Fruit fly (Drosophila melanogaster): ENCODE results near the gene CG46320.

DNA sequence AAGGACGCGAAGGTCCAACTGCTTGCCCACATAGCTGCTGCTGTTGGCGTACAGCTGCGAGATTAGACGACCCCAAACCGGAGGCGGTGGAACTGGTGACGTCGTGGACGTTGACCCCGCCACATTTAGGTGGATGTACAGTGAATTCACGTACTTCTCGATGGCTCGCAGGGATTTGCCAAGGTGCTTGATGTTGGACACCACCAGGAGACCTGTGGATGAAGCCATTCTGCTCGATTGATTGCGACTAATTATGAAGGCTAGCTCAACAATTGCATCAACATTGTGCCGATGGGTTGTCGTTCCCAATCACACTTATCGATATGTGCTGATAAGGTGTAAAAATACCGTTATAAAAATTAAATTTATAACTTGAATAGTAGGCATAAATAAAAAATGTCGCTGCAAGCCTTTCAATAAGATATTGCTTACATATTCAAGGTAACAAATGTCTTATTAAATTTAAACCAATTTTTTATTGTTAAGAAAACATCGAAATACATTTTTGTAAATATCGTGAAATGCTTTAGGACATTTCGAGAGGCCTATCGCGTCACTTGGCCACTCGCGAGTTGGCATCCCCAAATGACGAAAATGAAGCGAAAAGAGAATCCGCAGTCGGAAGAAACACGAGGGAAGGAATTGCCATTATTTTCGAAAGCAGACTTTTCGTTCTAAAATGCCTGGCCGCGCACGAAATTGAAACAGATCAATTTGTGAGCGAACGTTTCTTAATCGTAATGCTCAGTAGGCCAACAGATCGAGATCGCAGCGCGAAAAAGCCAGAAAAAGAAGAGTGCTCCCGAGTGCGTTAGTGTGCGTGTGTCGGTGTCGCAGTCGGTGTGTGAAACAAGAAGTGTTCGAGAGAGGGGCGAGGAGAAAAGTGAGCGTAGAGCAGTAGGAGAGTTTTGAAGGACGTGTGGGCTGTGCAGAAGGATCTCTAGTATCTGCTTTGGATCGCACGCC lies 104.9 kb downstream of the CG46320 start, which contains the start of the genes Ppat-Dpck and scny:
- no peak for TF ChIP-seq CG15710 (tag; optimal IDR thresholded peaks at IDR 0.05)
- no peak for TF ChIP-seq Pif1A (GFP tag; optimal IDR thresholded peaks at IDR 0.05)
- TF ChIP-seq rn (GFP tag; IDR thresholded peaks at IDR 0.05), result no peak
- no peak for TF ChIP-seq CG10348 (GFP tag; IDR thresholded peaks at IDR 0.05)
- TF ChIP-seq CG8301 (tag; optimal IDR thresholded peaks at IDR 0.05), result no peak
- no peak for TF ChIP-seq CG17806 (tag; optimal IDR thresholded peaks at IDR 0.05)
- no peak for TF ChIP-seq CG8159 (tag; optimal IDR thresholded peaks at IDR 0.05)
- TF ChIP-seq CG32121 (GFP tag; IDR thresholded peaks at IDR 0.05), result no peak
- no peak for TF ChIP-seq CG9948 (tag; optimal IDR thresholded peaks at IDR 0.05)
- TF ChIP-seq CG14655 (GFP tag; optimal IDR thresholded peaks at IDR 0.05), result no peak
